Worm (Caenorhabditis elegans): ENCODE measurements around the gene srw-138.
"Not testable (repeated sequence)": the region's sequence is repeated elsewhere in the genome, so short reads cannot be mapped to it uniquely, and the experiment has no call there.

The srw-138 gene

DNA sequence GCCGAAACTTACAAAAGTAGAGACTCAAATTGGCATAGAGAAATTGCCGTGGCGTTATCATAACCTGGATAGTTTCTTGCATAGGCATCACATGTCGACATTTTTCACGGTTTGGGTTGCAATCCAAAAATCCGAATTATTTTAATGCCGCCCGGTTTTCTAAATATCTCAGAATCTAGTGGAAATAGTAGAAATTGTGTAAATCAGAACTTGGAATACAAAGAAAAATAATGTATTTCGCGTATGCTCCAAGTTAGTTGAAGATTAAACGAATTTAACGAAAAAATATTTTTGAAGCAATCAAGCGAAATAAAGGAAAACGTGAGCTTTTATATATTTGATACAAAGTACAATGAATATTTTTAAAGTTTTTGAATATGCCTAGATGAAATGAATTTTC, 2.0 kb downstream of the srw-138 start, which contains the start of gene srw-144:
Gene srw-144 (minus strand): TSS at position 101 of the 400 bp plus-strand sequence.
- TF ChIP-seq sup-37 (GFP tag; optimal IDR thresholded peaks at IDR 0.05) (no peak), swsn-7 (tag; optimal IDR thresholded peaks at IDR 0.05) (no peak), efl-1 (optimal IDR thresholded peaks at IDR 0.05) (no peak), efl-1 (GFP tag; optimal IDR thresholded peaks at IDR 0.05 in 1 of 2) (peak in 1 of 2 experiments; percentile 5)

DNA sequence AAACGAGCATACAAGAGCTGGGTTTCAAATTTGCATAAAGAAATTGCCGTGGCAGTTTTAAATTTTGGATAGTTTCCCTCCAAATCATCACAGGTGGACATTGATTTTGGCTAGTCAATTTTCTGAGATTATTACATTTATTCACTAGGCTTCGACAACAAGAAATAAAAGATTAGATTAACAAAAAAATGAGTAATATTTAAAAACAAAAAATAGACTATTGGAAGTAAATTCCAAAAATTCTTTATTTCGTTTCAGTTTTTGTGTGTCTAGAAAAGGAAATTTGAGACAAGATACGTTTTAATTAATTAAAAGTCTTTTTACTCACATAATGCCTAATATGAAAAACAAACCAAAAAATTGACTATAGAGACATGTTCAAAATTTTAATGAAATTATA, 4.7 kb downstream of the srw-138 start, which contains the start of gene srw-142:
Gene srw-142 (minus strand): TSS at position 101 of the 400 bp plus-strand sequence.
- TF ChIP-seq unc-30 (tag; optimal IDR thresholded peaks at IDR 0.05) (no peak), elt-3 (tag; optimal IDR thresholded peaks at IDR 0.05) (no peak), snpc-4 (tag; optimal IDR thresholded peaks at IDR 0.05) (no peak), ets-5 (GFP tag; IDR thresholded peaks at IDR 0.05) (no peak)

DNA sequence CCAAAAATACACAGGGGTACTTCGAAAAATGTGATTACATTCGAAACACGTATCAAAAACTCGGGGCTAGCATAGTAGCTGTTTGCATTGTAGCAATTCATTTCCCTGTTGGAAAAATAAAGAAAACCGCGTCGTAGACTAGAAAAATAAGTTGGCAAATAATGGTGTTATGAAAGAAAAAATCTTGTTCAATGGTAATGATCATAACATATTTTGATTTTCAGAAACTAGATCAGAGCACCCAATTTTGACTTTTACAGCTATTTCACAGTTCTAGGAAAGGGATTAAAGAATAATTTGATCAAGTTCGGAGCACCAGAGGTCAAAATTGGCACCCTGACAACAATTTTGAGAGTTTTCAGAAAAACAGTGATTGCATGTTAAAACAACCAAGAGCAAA, 7.5 kb downstream of the srw-138 start, which contains the start of gene srh-248:
Gene srh-248 (minus strand): TSS at position 101 of the 400 bp plus-strand sequence.
- not testable (repeated sequence) for TF ChIP-seq ztf-4, lsy-2, sox-4 (tag; optimal IDR thresholded peaks at IDR 0.05)

DNA sequence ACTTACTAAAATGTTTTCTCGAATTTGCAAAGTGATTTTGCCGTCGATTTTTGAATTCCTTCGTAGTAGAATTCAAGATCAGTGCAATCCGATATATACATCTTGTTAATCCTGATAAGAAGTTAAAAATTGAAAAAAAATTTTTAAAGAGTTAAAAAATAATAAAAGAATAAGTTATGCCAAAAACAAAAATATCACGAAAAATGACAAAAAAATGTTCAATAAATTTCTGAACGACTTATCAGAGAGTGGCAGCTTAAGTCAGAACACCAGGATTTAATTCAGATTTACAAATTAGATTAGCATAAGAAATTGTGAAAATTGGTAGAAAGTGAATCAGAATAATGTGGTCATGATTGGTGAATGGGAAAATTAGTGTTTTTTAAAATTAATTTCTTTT, 10.8 kb downstream of the srw-138 start, which contains the start of gene srw-122:
Gene srw-122 (minus strand): TSS at position 101 of the 400 bp plus-strand sequence.
- TF ChIP-seq nhr-90 (tag; optimal IDR thresholded peaks at IDR 0.05; ENCODE audit: poor library complexity); pqm-1 (tag; optimal IDR thresholded peaks at IDR 0.05); lin-14 (GFP tag; optimal IDR thresholded peaks at IDR 0.05): not testable (repeated sequence)

DNA sequence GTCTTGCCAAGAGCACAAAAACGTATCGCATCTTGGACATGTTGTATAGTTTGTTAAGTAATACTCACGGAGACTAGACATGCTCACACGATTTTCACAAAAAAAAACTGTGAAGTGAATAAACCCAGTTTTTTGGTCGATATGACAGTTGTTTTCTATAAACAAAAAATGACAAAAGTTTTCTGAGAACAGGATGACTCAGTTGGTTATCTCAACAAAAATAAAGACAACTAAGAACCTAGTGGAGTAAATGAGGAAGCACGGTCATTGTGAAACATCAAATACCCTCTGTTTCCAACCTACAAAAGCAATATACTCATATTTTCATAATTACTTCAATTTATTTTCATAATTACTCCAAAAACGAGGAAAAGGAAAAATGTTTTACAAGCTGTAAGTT, 17.3 kb downstream of the srw-138 start, which contains the start of gene srh-87:
Gene srh-87 (minus strand): TSS at position 101 of the 400 bp plus-strand sequence.
- TF ChIP-seq nhr-20 (tag; optimal IDR thresholded peaks at IDR 0.05) (no peak), skn-1 (tag; optimal IDR thresholded peaks at IDR 0.05) (no peak), isw-1 (GFP tag; IDR thresholded peaks at IDR 0.05) (no peak), aha-1 (tag; optimal IDR thresholded peaks at IDR 0.05) (no peak), snu-23 (GFP tag; optimal IDR thresholded peaks at IDR 0.05) (no peak), C34B4.2 (tag; optimal IDR thresholded peaks at IDR 0.05) (no peak), egl-27 (tag; optimal IDR thresholded peaks at IDR 0.05) (no peak), rnt-1 (tag; optimal IDR thresholded peaks at IDR 0.05) (no peak), ceh-82 (tag; optimal IDR thresholded peaks at IDR 0.05) (no peak)

DNA sequence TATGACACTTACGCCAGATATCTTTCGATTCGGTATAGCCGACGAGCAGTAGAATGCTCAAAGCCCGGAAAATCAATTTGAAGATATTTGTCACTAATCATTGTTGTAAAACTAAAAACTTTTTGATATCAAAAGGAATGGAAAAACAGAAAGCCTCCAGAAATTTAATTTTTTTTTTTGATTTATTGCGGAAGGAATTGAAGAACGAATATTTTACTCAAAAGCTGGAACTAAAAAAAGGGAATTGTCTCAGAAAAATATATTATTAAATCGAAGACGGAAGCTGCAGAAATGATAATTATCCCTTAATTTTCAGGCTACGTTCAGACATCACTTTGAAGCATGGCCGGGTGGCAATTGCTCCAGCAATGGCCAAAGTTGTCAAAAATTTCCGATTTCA, 19.0 kb downstream of the srw-138 start, which contains the start of gene srw-137:
Gene srw-137 (minus strand): TSS at position 101 of the 400 bp plus-strand sequence.
- TF ChIP-seq C04F5.9 (tag; optimal IDR thresholded peaks at IDR 0.05) = no peak
- no peak for TF ChIP-seq hlh-4 (tag; optimal IDR thresholded peaks at IDR 0.05)
- TF ChIP-seq lin-14 (GFP tag; optimal IDR thresholded peaks at IDR 0.05) = no peak
- TF ChIP-seq nhr-47 (tag; optimal IDR thresholded peaks at IDR 0.05) = no peak
- TF ChIP-seq lin-15B (tag; optimal IDR thresholded peaks at IDR 0.05) = no peak
- TF ChIP-seq unc-130 (tag; optimal IDR thresholded peaks at IDR 0.05) = no peak

DNA sequence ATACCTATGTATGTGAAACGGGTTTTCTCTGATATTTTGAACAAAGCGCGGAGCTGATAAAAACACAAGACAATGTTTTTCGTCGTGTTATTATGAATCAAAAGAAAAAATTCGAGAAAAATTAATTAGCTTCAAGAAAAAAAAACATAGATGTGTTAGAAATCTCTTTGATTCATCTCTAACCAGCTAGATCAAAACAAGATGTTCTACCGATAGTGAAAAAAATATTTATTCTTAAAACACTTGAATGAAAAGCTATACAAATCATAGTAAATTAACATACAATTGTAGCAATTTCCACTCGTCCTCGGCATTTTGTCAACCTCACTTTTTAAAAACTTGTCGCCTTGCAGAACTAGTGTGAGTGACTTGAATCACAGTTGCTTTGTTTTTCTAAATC, 20.6 kb downstream of the srw-138 start:
- TF ChIP-seq mef-2 (tag; optimal IDR thresholded peaks at IDR 0.05) = no peak
- no peak for TF ChIP-seq grh-1 (GFP tag; IDR thresholded peaks at IDR 0.05)
- TF ChIP-seq ets-5 (GFP tag; IDR thresholded peaks at IDR 0.05) = no peak
- TF ChIP-seq lsy-2 (tag; optimal IDR thresholded peaks at IDR 0.05) = no peak
- TF ChIP-seq pqm-1 (tag; optimal IDR thresholded peaks at IDR 0.05) = no peak
- TF ChIP-seq vab-15 (tag; optimal IDR thresholded peaks at IDR 0.05) = no peak
- TF ChIP-seq mab-9 (GFP tag; IDR thresholded peaks at IDR 0.05) = no peak
- TF ChIP-seq elt-2 (tag; optimal IDR thresholded peaks at IDR 0.05) = no peak
- TF ChIP-seq nhr-90 (tag; optimal IDR thresholded peaks at IDR 0.05; ENCODE audit: poor library complexity) = no peak
- TF ChIP-seq aha-1 (tag; optimal IDR thresholded peaks at IDR 0.05) = no peak
- TF ChIP-seq isw-1 (GFP tag; IDR thresholded peaks at IDR 0.05) = no peak
- no peak for TF ChIP-seq sup-37 (GFP tag; optimal IDR thresholded peaks at IDR 0.05)
- TF ChIP-seq F16B12.6 (tag; optimal IDR thresholded peaks at IDR 0.05) = no peak
- no peak for TF ChIP-seq ztf-11 (tag; optimal IDR thresholded peaks at IDR 0.05)
- no peak for TF ChIP-seq efl-1 (optimal IDR thresholded peaks at IDR 0.05)
- TF ChIP-seq efl-1 (GFP tag; optimal IDR thresholded peaks at IDR 0.05 in 1 of 2) = no peak
- no peak for TF ChIP-seq elt-3 (tag; optimal IDR thresholded peaks at IDR 0.05)
- no peak for TF ChIP-seq sox-4 (tag; optimal IDR thresholded peaks at IDR 0.05)
- TF ChIP-seq ztf-4 (tag; optimal IDR thresholded peaks at IDR 0.05) = no peak
- TF ChIP-seq lin-14 (GFP tag; optimal IDR thresholded peaks at IDR 0.05) = no peak
- no peak for TF ChIP-seq C34B4.2 (tag; optimal IDR thresholded peaks at IDR 0.05)
